Worm (Caenorhabditis elegans): ENCODE measurements around the gene fbxl-2.
A peak's percentile ranks its signal among the peaks of the same experiment; 100 is the strongest.

Gene fbxl-2

ce11 chrIII:4723922-4724321 lies 33.1 kb upstream of the fbxl-2 start:
- TF ChIP-seq him-1 (tag; optimal IDR thresholded peaks at IDR 0.05) (no peak), nhr-179 (tag; optimal IDR thresholded peaks at IDR 0.05) (no peak), ekl-4 (GFP tag; IDR thresholded peaks at IDR 0.05) (no peak), zfh-2 (GFP tag; conservative IDR thresholded peaks at IDR 0.05) (peak; percentile 54), nhr-27 (tag; optimal IDR thresholded peaks at IDR 0.05) (no peak)

ce11 chrIII:4731295-4731988 lies 25.6 kb upstream of the fbxl-2 start, which contains the start of gene F17C8.3:
Gene F17C8.3, plus strand, starts transcription at chrIII:4731938.
- TF ChIP-seq lin-40 (tag; optimal IDR thresholded peaks at IDR 0.05) (no peak), bed-2 (GFP tag; IDR thresholded peaks at IDR 0.05) (no peak), somi-1 (GFP tag; optimal IDR thresholded peaks at IDR 0.05) (peak; percentile 17), K12H6.12 (tag; optimal IDR thresholded peaks at IDR 0.05) (peak; percentile 21)

DNA sequence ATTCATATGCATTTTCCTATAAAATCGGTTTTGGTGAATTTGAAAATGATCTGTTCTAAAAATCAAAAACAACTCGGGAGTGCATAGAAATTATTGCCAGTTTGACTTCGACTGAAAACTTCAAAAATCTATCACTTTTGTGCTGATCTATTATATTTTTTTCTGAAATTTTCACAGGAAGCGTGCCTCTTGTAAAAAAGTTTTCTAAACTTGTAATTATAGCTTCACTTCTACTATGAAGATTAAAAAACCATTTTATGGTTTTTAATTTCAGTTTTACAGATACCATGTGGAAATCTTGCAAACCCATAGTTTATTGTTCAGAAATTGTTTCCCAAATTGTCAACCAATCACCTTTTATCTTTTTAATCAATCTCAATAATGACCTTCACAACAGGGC lies 23.0 kb upstream of the fbxl-2 start, which contains the start of gene F17C8.9:
Gene F17C8.9 (plus strand): TSS at position 301 of the 400 bp plus-strand sequence.
- no peak for TF ChIP-seq bed-2 (GFP tag; IDR thresholded peaks at IDR 0.05)
- no peak for TF ChIP-seq lsy-27 (tag; optimal IDR thresholded peaks at IDR 0.05; ENCODE audit: borderline replicate concordance, insufficient read depth)
- no peak for TF ChIP-seq pbrm-1 (GFP tag; IDR thresholded peaks at IDR 0.05)
- no peak for TF ChIP-seq nhr-120 (GFP tag; IDR thresholded peaks at IDR 0.05)
- TF ChIP-seq somi-1 (GFP tag; optimal IDR thresholded peaks at IDR 0.05) = no peak

ce11 chrIII:4735443-4735842 lies 21.6 kb upstream of the fbxl-2 start, which contains the start of gene F17C8.7:
Gene F17C8.7, plus strand, starts transcription at chrIII:4735743.
- no peak for TF ChIP-seq ztf-25 (GFP tag; IDR thresholded peaks at IDR 0.05)
- no peak for TF ChIP-seq nfya-1 (tag; optimal IDR thresholded peaks at IDR 0.05; ENCODE audit: borderline replicate concordance, insufficient read depth)
- TF ChIP-seq egl-44 (GFP tag; IDR thresholded peaks at IDR 0.05) = no peak
- no peak for TF ChIP-seq unc-130 (GFP tag; optimal IDR thresholded peaks at IDR 0.05)
- no peak for TF ChIP-seq aptf-2 (GFP tag; conservative IDR thresholded peaks at IDR 0.05)
- no peak for TF ChIP-seq rcor-1 (GFP tag; IDR thresholded peaks at IDR 0.05)
- no peak for TF ChIP-seq nhr-27 (tag; optimal IDR thresholded peaks at IDR 0.05)
- TF ChIP-seq F23B12.7 (tag; optimal IDR thresholded peaks at IDR 0.05; ENCODE audit: insufficient read depth) = no peak
- TF ChIP-seq mxl-1 (tag; optimal IDR thresholded peaks at IDR 0.05) = no peak
- TF ChIP-seq lsy-27 (tag; optimal IDR thresholded peaks at IDR 0.05; ENCODE audit: borderline replicate concordance, insufficient read depth) = no peak
- TF ChIP-seq B0019.2 (GFP tag; conservative IDR thresholded peaks at IDR 0.05) = no peak

DNA sequence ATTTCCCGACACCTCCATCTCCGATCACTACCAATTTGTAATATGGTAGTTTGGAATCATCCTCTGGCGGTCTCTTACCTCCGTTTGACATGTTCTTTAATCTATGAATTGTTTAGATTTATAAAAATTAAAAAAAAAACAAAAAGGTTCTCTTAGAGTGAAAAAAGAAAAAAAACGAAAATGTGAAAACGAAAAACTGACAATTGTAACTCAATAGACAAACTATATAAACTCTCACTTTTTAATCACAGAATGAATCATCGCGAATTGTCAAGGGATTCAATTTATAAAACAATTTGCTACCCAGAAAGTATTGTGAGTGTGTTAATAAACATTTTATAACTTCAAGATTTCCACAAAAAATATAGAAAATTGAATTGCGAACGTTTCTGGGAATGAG lies 17.1 kb upstream of the fbxl-2 start, which contains the start of gene ras-2:
Gene ras-2 (minus strand): TSS at position 101 of the 400 bp plus-strand sequence.
- TF ChIP-seq ceh-58 (GFP tag; IDR thresholded peaks at IDR 0.05) = no peak
- TF ChIP-seq F22D6.2 (tag; optimal IDR thresholded peaks at IDR 0.05) = no peak
- TF ChIP-seq pbrm-1 (GFP tag; IDR thresholded peaks at IDR 0.05) = no peak
- no peak for TF ChIP-seq attf-6 (GFP tag; IDR thresholded peaks at IDR 0.05)
- no peak for TF ChIP-seq hsf-1 (GFP tag; IDR thresholded peaks at IDR 0.05)
- TF ChIP-seq nfyb-1 (GFP tag; IDR thresholded peaks at IDR 0.05) = no peak
- TF ChIP-seq snpc-1.3 (tag; optimal IDR thresholded peaks at IDR 0.05; ENCODE audit: insufficient read depth) = no peak
- TF ChIP-seq mcd-1 (GFP tag; IDR thresholded peaks at IDR 0.05) = no peak
- no peak for TF ChIP-seq nfya-1 (tag; optimal IDR thresholded peaks at IDR 0.05; ENCODE audit: borderline replicate concordance, insufficient read depth)
- TF ChIP-seq C17E4.6 (GFP tag; IDR thresholded peaks at IDR 0.05) = no peak
- TF ChIP-seq ztf-25 (GFP tag; IDR thresholded peaks at IDR 0.05) = no peak
- no peak for TF ChIP-seq him-1 (tag; optimal IDR thresholded peaks at IDR 0.05)
- TF ChIP-seq zim-3 (tag; optimal IDR thresholded peaks at IDR 0.05) = no peak
